Fruit fly (Drosophila melanogaster): ENCODE measurements around the gene Prps.

The Prps gene

DNA sequence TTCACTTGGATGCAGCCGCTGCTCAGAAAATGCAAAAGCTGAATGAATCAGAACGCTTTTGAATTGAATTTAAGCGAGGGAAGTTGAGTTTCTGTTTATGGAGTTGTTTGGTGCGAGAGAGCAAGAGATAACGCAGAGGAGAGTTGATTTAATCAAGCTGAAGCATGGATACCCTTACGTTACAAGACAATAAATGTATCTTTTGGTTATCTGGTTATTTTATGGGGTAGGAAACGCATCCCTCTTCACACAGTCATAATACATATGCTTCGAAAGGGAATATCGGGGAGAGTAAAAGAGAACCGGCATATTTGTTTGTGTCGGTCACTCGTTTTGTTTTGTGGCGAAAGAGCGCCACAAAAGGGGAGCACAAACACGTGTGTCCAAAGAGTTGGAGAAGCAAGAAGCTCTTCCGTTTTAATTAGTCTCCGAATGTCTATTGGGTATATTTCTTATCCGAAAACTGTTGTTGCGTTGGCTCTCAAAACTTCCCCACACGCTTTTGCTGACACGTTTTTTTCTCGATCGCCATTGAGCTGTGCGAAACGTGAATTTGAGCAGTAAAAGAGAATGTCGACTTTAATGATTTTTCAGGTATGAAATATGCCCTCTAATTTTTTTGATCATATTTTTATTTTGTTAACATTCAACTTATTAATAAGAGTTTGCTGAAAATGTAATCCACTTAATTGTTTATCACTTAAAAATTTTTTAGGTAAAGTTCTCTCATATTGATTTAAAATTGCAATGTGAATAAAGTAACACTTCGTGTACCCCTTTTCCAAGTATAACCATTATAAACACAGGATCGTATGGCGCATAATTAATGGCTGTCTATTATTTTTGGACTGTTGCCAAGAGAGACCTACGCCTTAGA lies at the start of gene Prps:
Gene Prps, minus strand, starts transcription at position 51 of the 877 bp plus-strand sequence.
- TF ChIP-seq CG5204 (GFP tag; optimal IDR thresholded peaks at IDR 0.05) (no peak), cic (GFP tag; optimal IDR thresholded peaks at IDR 0.05) (peak; percentile 87), cnc (optimal IDR thresholded peaks at IDR 0.05) (no peak), bab1 (GFP tag; optimal IDR thresholded peaks at IDR 0.05) (peak; percentile 80), CG7101 (tag; optimal IDR thresholded peaks at IDR 0.05) (peak; percentile 45), tj (GFP tag; optimal IDR thresholded peaks at IDR 0.05) (peak; percentile 96), Mnt (GFP tag; optimal IDR thresholded peaks at IDR 0.05) (peak; percentile 48), CG1620 (GFP tag; optimal IDR thresholded peaks at IDR 0.05) (no peak), toe (GFP tag; optimal IDR thresholded peaks at IDR 0.05) (no peak), Clk (GFP tag; optimal IDR thresholded peaks at IDR 0.05) (no peak), CG33017 (tag; optimal IDR thresholded peaks at IDR 0.05) (peak; percentile 74), CG12768 (GFP tag; optimal IDR thresholded peaks at IDR 0.05) (peak; percentile 56), Crg-1 (GFP tag; optimal IDR thresholded peaks at IDR 0.05) (peak; percentile 16), pad (GFP tag; optimal IDR thresholded peaks at IDR 0.05) (peak; percentile 97), Hr96 (GFP tag; optimal IDR thresholded peaks at IDR 0.05) (peak; percentile 10), CG11617 (GFP tag; optimal IDR thresholded peaks at IDR 0.05) (no peak), CG14711 (tag; optimal IDR thresholded peaks at IDR 0.05) (peak; percentile 47), CG7045 (GFP tag; optimal IDR thresholded peaks at IDR 0.05) (peak; percentile 51), ovo (GFP tag; optimal IDR thresholded peaks at IDR 0.05) (no peak), kay (GFP tag; ENCODE audit: borderline replicate concordance) (peak; percentile 69)

DNA sequence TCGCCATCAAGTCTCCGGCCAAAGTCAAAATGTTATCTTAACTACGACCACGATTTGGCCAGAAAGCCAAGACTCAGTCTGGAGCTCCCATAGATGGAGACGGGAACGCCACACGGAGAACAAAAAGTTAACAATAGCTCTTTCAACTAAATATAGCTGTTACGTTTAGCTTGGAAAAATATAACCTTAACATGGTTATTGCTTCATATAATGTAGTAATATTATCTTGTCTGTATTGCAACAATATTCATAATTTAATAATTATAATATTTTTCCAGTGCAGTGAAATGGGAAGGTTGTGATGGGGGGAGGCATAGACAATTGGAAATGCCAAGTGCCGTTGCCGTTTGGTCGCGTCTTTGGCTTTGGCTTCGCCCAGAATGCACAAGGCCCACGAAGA lies 48.9 kb upstream of the Prps start:
- TF ChIP-seq Crg-1 (GFP tag; optimal IDR thresholded peaks at IDR 0.05), result no peak
- TF ChIP-seq pad (GFP tag; optimal IDR thresholded peaks at IDR 0.05), result no peak
- TF ChIP-seq Clk (GFP tag; optimal IDR thresholded peaks at IDR 0.05), result no peak
- TF ChIP-seq toe (GFP tag; optimal IDR thresholded peaks at IDR 0.05), result no peak
- no peak for TF ChIP-seq Hr96 (GFP tag; optimal IDR thresholded peaks at IDR 0.05)
- TF ChIP-seq CG33017 (tag; optimal IDR thresholded peaks at IDR 0.05), result no peak
- no peak for TF ChIP-seq ovo (GFP tag; optimal IDR thresholded peaks at IDR 0.05)
- TF ChIP-seq CG12768 (GFP tag; optimal IDR thresholded peaks at IDR 0.05), result no peak
- TF ChIP-seq CG11617 (GFP tag; optimal IDR thresholded peaks at IDR 0.05), result no peak
- TF ChIP-seq cic (GFP tag; optimal IDR thresholded peaks at IDR 0.05), result no peak
- TF ChIP-seq cnc (optimal IDR thresholded peaks at IDR 0.05), result no peak
- TF ChIP-seq CG5204 (GFP tag; optimal IDR thresholded peaks at IDR 0.05), result no peak
- no peak for TF ChIP-seq Mnt (GFP tag; optimal IDR thresholded peaks at IDR 0.05)
- TF ChIP-seq CG1620 (GFP tag; optimal IDR thresholded peaks at IDR 0.05), result no peak
- TF ChIP-seq tj (GFP tag; optimal IDR thresholded peaks at IDR 0.05), result no peak
- TF ChIP-seq CG14711 (tag; optimal IDR thresholded peaks at IDR 0.05), result no peak

DNA sequence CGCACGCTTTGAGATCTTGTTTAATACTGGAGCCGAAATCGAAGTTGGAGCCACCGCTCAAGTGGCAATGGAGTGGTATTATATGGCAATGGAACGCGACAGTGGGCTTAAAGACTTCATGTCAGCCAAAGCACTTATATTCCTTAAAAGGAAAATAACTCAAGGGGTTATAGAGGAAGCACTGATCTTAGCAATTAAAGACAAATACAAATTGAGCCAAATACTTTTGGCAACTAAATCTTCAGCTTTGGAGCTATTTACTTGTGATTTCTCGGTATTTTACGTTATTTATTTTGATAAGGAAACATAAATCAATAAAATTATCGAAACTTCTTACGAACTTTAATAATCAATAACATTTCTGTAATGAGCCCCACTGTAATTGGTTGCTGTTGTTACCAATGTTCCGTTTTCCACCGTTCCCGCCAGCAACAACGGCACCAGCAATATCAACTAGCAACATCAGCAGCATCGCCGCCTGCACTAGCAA lies 47.6 kb upstream of the Prps start:
- TF ChIP-seq CG11617 (GFP tag; optimal IDR thresholded peaks at IDR 0.05) (no peak), pad (GFP tag; optimal IDR thresholded peaks at IDR 0.05) (peak; percentile 47), kay (GFP tag; ENCODE audit: borderline replicate concordance) (no peak), CG33017 (tag; optimal IDR thresholded peaks at IDR 0.05) (no peak), CG14711 (tag; optimal IDR thresholded peaks at IDR 0.05) (peak; percentile 52), bab1 (GFP tag; optimal IDR thresholded peaks at IDR 0.05) (peak; percentile 86), cnc (optimal IDR thresholded peaks at IDR 0.05) (no peak), CG7101 (tag; optimal IDR thresholded peaks at IDR 0.05) (peak; percentile 30)

DNA sequence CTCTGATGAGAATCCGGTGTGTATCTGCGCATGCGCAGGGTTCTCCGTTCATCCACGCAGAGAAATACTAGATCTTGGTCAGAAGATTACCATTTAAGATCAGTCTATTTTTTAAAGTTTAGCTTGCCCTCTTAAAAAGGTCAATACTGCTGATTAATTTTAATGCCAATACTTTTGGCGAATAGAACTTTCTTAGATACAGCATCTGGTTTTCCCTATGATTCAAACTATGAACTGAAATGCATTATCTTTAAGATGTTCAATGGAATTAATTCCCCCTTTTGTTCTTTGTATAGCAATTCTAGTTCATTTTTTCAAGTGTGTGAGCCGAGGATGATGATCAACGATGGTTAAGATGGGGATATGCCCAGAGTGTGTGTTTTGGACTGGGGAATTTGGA lies 45.8 kb upstream of the Prps start:
- TF ChIP-seq CG7101 (tag; optimal IDR thresholded peaks at IDR 0.05) (no peak), cnc (optimal IDR thresholded peaks at IDR 0.05) (no peak), tj (GFP tag; optimal IDR thresholded peaks at IDR 0.05) (no peak), CG14711 (tag; optimal IDR thresholded peaks at IDR 0.05) (no peak), CG33017 (tag; optimal IDR thresholded peaks at IDR 0.05) (no peak), toe (GFP tag; optimal IDR thresholded peaks at IDR 0.05) (no peak), CG5204 (GFP tag; optimal IDR thresholded peaks at IDR 0.05) (no peak), ovo (GFP tag; optimal IDR thresholded peaks at IDR 0.05) (no peak), CG12768 (GFP tag; optimal IDR thresholded peaks at IDR 0.05) (no peak), CG11617 (GFP tag; optimal IDR thresholded peaks at IDR 0.05) (no peak), bab1 (GFP tag; optimal IDR thresholded peaks at IDR 0.05) (no peak), pad (GFP tag; optimal IDR thresholded peaks at IDR 0.05) (no peak), Clk (GFP tag; optimal IDR thresholded peaks at IDR 0.05) (no peak), cic (GFP tag; optimal IDR thresholded peaks at IDR 0.05) (no peak), kay (GFP tag; ENCODE audit: borderline replicate concordance) (no peak), Crg-1 (GFP tag; optimal IDR thresholded peaks at IDR 0.05) (no peak), CG7045 (GFP tag; optimal IDR thresholded peaks at IDR 0.05) (no peak), Mnt (GFP tag; optimal IDR thresholded peaks at IDR 0.05) (no peak), CG1620 (GFP tag; optimal IDR thresholded peaks at IDR 0.05) (no peak)

DNA sequence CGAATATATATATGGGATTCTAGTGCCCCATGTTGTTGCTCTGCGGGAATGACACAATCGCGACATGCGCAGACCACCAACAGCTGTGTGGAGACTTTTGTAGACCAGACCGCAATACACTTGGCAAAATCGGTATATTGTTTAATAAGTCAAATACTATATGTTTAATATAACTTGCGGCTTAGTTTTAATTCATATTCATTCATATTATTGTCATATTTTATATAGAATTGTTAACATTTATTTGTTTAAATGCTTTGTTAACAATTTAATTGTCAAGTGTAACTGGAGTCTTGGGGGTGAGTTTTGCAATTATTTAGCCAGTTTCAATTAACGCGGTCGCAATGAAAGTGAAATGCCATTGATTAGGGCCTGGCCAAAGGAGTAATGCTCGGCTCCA lies 43.1 kb upstream of the Prps start:
- TF ChIP-seq pad (GFP tag; optimal IDR thresholded peaks at IDR 0.05) (no peak), tj (GFP tag; optimal IDR thresholded peaks at IDR 0.05) (no peak), toe (GFP tag; optimal IDR thresholded peaks at IDR 0.05) (no peak), kay (GFP tag; ENCODE audit: borderline replicate concordance) (peak; percentile 13), Mnt (GFP tag; optimal IDR thresholded peaks at IDR 0.05) (no peak), CG33017 (tag; optimal IDR thresholded peaks at IDR 0.05) (peak; percentile 16)

DNA sequence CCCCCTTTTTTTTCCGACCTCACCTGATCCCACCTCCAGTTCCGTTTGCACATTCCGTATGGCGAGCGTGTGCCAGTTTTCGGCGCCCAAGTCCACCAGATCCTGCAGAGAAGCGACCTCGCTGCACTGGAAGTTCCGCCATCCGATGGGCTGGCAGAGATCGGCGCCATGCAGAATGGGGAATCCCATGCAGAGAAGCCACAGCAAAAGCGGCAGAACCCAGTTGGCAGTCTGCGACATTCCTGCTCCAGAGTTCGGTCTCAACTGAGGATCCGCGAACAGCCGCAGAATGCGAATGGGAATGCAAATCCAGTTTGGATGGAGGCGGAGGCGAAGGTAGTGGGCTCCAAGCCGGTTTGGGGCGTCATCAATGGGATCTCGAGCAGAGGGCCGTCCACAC lies 37.1 kb upstream of the Prps start, which contains the start of gene CG6749:
Gene CG6749, minus strand, starts transcription at position 245 of the 400 bp plus-strand sequence.
- TF ChIP-seq CG7045 (GFP tag; optimal IDR thresholded peaks at IDR 0.05), result no peak
- no peak for TF ChIP-seq CG12768 (GFP tag; optimal IDR thresholded peaks at IDR 0.05)
- TF ChIP-seq CG5204 (GFP tag; optimal IDR thresholded peaks at IDR 0.05), result no peak
- no peak for TF ChIP-seq Crg-1 (GFP tag; optimal IDR thresholded peaks at IDR 0.05)
- no peak for TF ChIP-seq pad (GFP tag; optimal IDR thresholded peaks at IDR 0.05)
- no peak for TF ChIP-seq cnc (optimal IDR thresholded peaks at IDR 0.05)
- no peak for TF ChIP-seq Clk (GFP tag; optimal IDR thresholded peaks at IDR 0.05)
- no peak for TF ChIP-seq cic (GFP tag; optimal IDR thresholded peaks at IDR 0.05)
- TF ChIP-seq bab1 (GFP tag; optimal IDR thresholded peaks at IDR 0.05), result no peak
- no peak for TF ChIP-seq CG14711 (tag; optimal IDR thresholded peaks at IDR 0.05)
- no peak for TF ChIP-seq toe (GFP tag; optimal IDR thresholded peaks at IDR 0.05)

All from whole organism, adult.